Worm (Caenorhabditis elegans) whole organism, L4/young adult: ENCODE data around the gene rom-2.

Source experiments
- W03F9.2 ChIP-seq: fragments of 150-350 bp; optimal IDR thresholded peaks from 2 replicates; lab custom pipeline; 2014; ENCODE audit warnings: missing biosample characterization, missing genetic modification characterization
- dao-5 ChIP-seq: sonication (generic microtip); optimal IDR thresholded peaks from 2 replicates; lab custom pipeline; 2016; ENCODE audit warnings: missing genotype, missing genetic modification characterization, moderate library complexity, missing compliant biosample characterization
- him-1 ChIP-seq: sonication (generic microtip); optimal IDR thresholded peaks from 2 replicates; lab custom pipeline; 2016; ENCODE audit warnings: missing genotype, missing genetic modification reagents, missing genetic modification characterization, missing compliant biosample characterization

The rom-2 gene

DNA sequence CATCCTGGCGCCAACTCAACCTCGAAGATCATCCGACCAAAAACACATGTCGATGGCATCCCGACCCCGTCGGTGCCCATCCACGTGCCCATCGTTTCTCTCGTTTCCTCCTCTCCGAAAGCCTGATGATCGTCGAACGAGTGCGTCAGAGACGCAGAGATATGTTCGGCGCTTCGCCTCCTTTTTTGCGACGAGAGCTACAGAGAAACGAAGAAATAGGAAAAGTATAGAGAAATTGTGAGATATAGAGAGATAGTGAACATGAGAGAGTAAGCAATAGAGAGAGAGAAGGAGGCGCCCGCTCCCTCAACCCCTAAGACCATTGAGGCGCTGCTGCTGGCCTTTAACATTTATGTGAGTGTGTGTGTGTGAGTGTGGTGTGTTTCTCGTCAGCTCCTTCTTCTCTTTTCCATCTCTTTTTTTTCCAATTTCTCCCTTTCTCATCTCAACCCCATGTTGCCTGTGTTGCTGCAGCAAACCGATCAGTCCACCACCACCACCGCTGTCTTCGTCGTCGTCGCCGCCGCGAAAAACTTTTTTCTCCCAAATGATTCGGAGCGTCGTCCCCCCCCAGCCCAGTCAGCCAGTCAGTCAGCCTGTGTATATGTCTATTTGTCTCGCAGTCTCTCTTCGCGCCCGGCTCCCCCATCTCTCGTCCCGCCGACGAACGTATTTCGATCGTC lies 23.8 kb upstream of the rom-2 start, which contains the start of gene hlh-11:
hlh-11 (plus strand) TSS at position 633 of the 683 bp plus-strand sequence.
- TF ChIP-seq dao-5 (tag; lab: Kevin White, UChicago): peak; percentile 37
- TF ChIP-seq W03F9.2 (tag; lab: Kevin White, UChicago): peak; percentile 86
- TF ChIP-seq him-1 (tag; lab: Kevin White, UChicago): peak; percentile 89

- TF ChIP-seq W03F9.2 (tag; lab: Kevin White, UChicago) (no peak), dao-5 (tag; lab: Kevin White, UChicago) (no peak), him-1 (tag; lab: Kevin White, UChicago) (no peak)
Observed at ce11 chrIII:9617599-9618262, 22.3 kb upstream of the rom-2 start.

ce11 chrIII:9616933-9617332 lies 21.5 kb upstream of the rom-2 start:
- no peak for TF ChIP-seq him-1 (tag; lab: Kevin White, UChicago)
- TF ChIP-seq W03F9.2 (tag; lab: Kevin White, UChicago): peak; percentile 61

- TF ChIP-seq dao-5 (tag; lab: Kevin White, UChicago) (no peak), W03F9.2 (tag; lab: Kevin White, UChicago) (no peak), him-1 (tag; lab: Kevin White, UChicago) (no peak)
Observed at ce11 chrIII:9616426-9616825, 21.0 kb upstream of the rom-2 start, which contains the start of gene hcp-3. Gene hcp-3 (minus strand): TSS chrIII:9616470.

DNA sequence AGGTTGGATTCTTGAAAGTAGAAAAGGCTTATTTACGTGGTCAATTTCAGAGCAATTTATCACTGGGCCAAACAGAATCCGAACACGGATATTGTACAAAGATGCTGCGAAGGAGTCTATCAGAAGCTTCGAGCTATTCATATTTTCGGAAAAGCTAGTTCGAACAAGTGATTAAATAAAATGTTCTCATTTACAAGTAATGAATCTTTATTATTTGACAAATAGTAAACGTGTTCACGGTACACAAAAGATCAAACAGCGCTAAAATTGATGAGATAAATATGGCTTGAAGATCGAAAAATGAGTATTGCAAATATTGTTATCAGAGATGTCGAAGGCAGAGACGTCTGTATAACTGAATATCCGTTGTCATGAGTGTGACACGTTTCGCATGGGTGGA lies 19.7 kb upstream of the rom-2 start:
- no peak for TF ChIP-seq W03F9.2 (tag; lab: Kevin White, UChicago)
- TF ChIP-seq him-1 (tag; lab: Kevin White, UChicago): no peak
- no peak for TF ChIP-seq dao-5 (tag; lab: Kevin White, UChicago)

DNA sequence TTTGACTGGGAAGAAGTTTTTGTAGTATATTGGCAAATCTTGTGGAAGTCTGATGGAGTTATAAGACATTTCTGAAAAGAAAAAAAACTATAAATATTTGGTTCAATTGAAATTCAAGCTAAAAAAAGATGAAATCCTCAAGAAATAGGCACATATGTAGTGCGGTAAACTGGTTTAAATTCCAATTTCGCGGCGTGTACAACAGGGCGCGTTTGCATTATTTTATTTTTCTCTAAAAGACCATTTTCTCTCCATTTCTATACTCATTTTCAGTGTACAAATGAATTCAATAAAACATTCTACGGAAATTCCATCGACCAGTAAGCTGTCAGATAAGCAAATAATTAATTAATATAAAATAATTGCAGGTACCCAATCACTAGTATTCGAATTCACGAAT lies 18.7 kb upstream of the rom-2 start, which contains the start of the genes pri-1 and F58A4.6:
pri-1 (minus strand) TSS at position 71 of the 400 bp plus-strand sequence.
F58A4.6 (plus strand) TSS at position 272 of the 400 bp plus-strand sequence.
- TF ChIP-seq dao-5 (tag; lab: Kevin White, UChicago) (no peak), him-1 (tag; lab: Kevin White, UChicago) (no peak), W03F9.2 (tag; lab: Kevin White, UChicago) (no peak)

ce11 chrIII:9612097-9612496 lies 16.6 kb upstream of the rom-2 start, which contains the start of gene bbs-4:
Gene bbs-4 (minus strand): TSS chrIII:9612197.
- no peak for TF ChIP-seq W03F9.2 (tag; lab: Kevin White, UChicago)
- TF ChIP-seq him-1 (tag; lab: Kevin White, UChicago): no peak
- no peak for TF ChIP-seq dao-5 (tag; lab: Kevin White, UChicago)

DNA sequence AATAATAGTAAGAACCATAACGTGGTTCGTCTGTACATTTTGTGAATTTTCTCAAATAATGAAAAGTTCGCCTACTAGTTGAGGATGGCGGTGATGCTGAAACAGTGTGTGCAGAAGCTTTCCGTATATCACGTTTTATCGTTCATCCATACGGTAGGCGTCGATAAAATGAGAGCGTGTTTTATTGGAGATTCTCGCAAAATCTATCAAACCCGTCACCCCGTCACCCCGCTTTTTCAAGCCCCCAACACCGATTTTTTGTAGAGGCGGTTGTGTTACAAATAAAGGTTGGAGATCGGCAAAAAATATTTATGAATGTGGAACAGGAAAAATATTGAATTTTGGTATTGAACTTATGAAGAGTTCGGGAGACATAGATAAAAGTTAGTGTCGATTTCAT lies 13.2 kb upstream of the rom-2 start, which contains the start of gene clec-161:
clec-161 (minus strand) TSS at position 101 of the 400 bp plus-strand sequence.
- no peak for TF ChIP-seq him-1 (tag; lab: Kevin White, UChicago)
- no peak for TF ChIP-seq dao-5 (tag; lab: Kevin White, UChicago)
- no peak for TF ChIP-seq W03F9.2 (tag; lab: Kevin White, UChicago)

DNA sequence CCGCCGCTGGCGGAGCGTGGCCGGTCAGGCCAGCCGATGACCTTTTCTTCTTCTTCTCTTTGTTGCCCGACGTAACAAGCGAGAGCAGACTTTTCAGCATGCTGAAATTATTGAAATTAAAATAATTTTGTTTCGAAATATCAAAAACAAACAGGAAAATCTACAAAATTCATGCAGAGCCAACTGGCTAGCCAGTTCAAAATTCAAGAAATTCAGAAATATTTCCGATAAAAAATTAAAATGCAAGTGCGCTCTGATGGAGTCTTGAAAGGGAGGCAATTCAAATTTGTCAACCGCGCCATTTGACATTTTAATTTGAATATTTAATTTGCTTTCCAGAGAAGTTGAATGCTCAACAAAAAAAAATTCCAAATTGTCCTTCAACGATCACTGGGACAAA lies 5.2 kb upstream of the rom-2 start, which contains the start of gene F58A4.2:
F58A4.2 (minus strand) TSS at position 101 of the 400 bp plus-strand sequence.
- TF ChIP-seq W03F9.2 (tag; lab: Kevin White, UChicago): no peak
- no peak for TF ChIP-seq dao-5 (tag; lab: Kevin White, UChicago)
- TF ChIP-seq him-1 (tag; lab: Kevin White, UChicago): no peak

- TF ChIP-seq dao-5 (tag; lab: Kevin White, UChicago): no peak
- no peak for TF ChIP-seq him-1 (tag; lab: Kevin White, UChicago)
- no peak for TF ChIP-seq W03F9.2 (tag; lab: Kevin White, UChicago)
Observed at ce11 chrIII:9598168-9598567, 2.7 kb upstream of the rom-2 start, which contains the start of gene F58A4.1. Gene F58A4.1 (plus strand): TSS chrIII:9598468.

DNA sequence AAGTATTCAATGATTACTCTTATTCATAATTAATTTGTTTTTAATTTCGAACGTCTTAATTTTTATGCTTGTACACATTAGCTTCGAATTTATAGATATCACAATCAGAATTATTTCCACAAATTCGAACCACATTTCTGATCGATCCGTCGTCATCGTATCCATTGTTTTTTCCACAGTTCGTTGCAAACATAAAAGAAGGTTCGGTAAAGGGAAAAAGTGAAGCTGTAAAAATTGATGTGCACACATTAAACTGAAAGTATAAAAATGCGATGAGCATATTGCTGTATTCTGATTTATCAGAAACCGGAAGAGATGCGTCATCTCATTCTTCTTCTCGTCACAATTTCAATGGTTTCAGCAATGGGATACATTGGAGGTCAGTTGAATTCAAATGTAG lies 1.6 kb upstream of the rom-2 start, which contains the start of gene C48B4.12:
C48B4.12 (plus strand) TSS at position 301 of the 400 bp plus-strand sequence.
- no peak for TF ChIP-seq dao-5 (tag; lab: Kevin White, UChicago)
- no peak for TF ChIP-seq him-1 (tag; lab: Kevin White, UChicago)
- TF ChIP-seq W03F9.2 (tag; lab: Kevin White, UChicago): no peak

DNA sequence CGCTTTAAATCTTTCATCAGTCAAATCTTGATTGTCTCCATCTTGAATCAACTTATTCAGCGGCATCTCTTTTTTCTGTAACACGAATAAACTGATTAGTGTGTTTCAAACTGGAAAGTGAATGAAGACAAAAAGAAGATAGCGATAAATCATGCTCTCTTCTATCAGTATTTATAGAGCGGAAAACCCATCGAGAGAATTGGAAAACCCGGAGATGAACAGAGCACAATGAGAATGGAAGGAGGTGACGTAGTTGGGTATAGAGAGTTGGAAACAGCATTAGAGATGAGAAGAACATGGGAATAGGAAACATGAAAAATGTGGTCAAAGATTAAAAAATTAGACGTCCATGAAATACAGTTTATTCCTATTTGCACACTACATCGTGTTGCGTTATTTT lies 3.3 kb downstream of the rom-2 start, which contains the start of gene acox-1.5:
acox-1.5 (minus strand) TSS at position 75 of the 400 bp plus-strand sequence.
- TF ChIP-seq dao-5 (tag; lab: Kevin White, UChicago): no peak
- no peak for TF ChIP-seq W03F9.2 (tag; lab: Kevin White, UChicago)
- TF ChIP-seq him-1 (tag; lab: Kevin White, UChicago): no peak

- no peak for TF ChIP-seq W03F9.2 (tag; lab: Kevin White, UChicago)
- TF ChIP-seq him-1 (tag; lab: Kevin White, UChicago): no peak
- no peak for TF ChIP-seq dao-5 (tag; lab: Kevin White, UChicago)
Observed at ce11 chrIII:9590212-9590611, 5.3 kb downstream of the rom-2 start.
